Fruit fly (Drosophila melanogaster) whole organism, wandering third instar larva: ENCODE measurements around the gene Sema1a.

Experiments used
- Hnf4 ChIP-seq: fragments of 200-800 bp; sonication (Bioruptor generic); optimal IDR thresholded peaks from 2 replicates; lab custom pipeline; 2016; ENCODE audit warnings: missing biosample characterization, mild to moderate bottlenecking, missing genetic modification characterization
- Myc ChIP-seq: fragments of >200 bp; optimal IDR thresholded peaks from 2 replicates; lab custom pipeline; 2017
- OdsH ChIP-seq: fragments of 200-800 bp; sonication (Bioruptor generic); optimal IDR thresholded peaks from 2 replicates; lab custom pipeline; 2016; ENCODE audit warnings: missing biosample characterization, mild to moderate bottlenecking, missing genetic modification characterization
- Rel ChIP-seq, 2 experiments: fragments of 200-800 bp; sonication (Bioruptor generic) in 1 of 2; optimal IDR thresholded peaks; 2 replicates in 1 of 2; 3 replicates in 1 of 2; lab custom pipeline; 2016 to 2019; ENCODE audit warnings: mild to moderate bottlenecking in 2 of 2, missing biosample characterization in 2 of 2, missing genetic modification characterization in 2 of 2, moderate library complexity in 1 of 2
- Vsx2 ChIP-seq: fragments of 200-300, 225-300 bp; sonication (Bioruptor generic); optimal IDR thresholded peaks from 2 replicates; lab custom pipeline; 2018; ENCODE audit warnings: missing biosample characterization, missing genetic modification characterization; ENCODE audit not compliant: partially characterized antibody
- dl ChIP-seq, 2 experiments: fragments of 175-275, 200-275 bp in 1 of 2; fragments of 200-275 bp in 1 of 2; sonication (Bioruptor generic); optimal IDR thresholded peaks; lab custom pipeline; 2018; ENCODE audit warnings: mild to moderate bottlenecking in 2 of 2, missing biosample characterization in 2 of 2, missing genetic modification characterization in 2 of 2, moderate library complexity in 2 of 2; ENCODE audit not compliant: partially characterized antibody in 2 of 2, insufficient read depth in 1 of 2
- foxo ChIP-seq, 2 experiments: fragments of 200-800 bp; sonication (Bioruptor generic); optimal IDR thresholded peaks; 2 replicates in 1 of 2; 3 replicates in 1 of 2; lab custom pipeline; 2016 to 2017; ENCODE audit warnings: missing biosample characterization in 2 of 2, missing genetic modification characterization in 2 of 2
- lola ChIP-seq: fragments of >200 bp; optimal IDR thresholded peaks from 2 replicates; lab custom pipeline; 2017; ENCODE audit warnings: missing biosample characterization, missing genetic modification characterization
- psq ChIP-seq: fragments of 200-800 bp; sonication (Bioruptor generic); optimal IDR thresholded peaks from 3 replicates; lab custom pipeline; 2017; ENCODE audit warnings: missing biosample characterization, mild to moderate bottlenecking, missing genetic modification characterization, moderate library complexity

- TF ChIP-seq dl (GFP tag; optimal IDR thresholded peaks at IDR 0.05; lab: Kevin White, UChicago; ENCODE audit: insufficient read depth in 1 of 2, partially characterized antibody in 2 of 2) (no peak), Hnf4 (GFP tag; lab: Kevin White, UChicago) (no peak), psq (GFP tag; lab: Kevin White, UChicago) (no peak), lola (GFP tag; lab: Kevin White, UChicago) (no peak), foxo (GFP tag; optimal IDR thresholded peaks at IDR 0.05; lab: Kevin White, UChicago) (no peak), Vsx2 (GFP tag; lab: Kevin White, UChicago) (no peak), Myc (no peak), Rel (GFP tag; optimal IDR thresholded peaks at IDR 0.05; lab: Kevin White, UChicago) (no peak), Rel (tag; optimal IDR thresholded peaks at IDR 0.05; lab: Kevin White, UChicago) (no peak), OdsH (GFP tag; lab: Kevin White, UChicago) (no peak)
Observed at dm6 chr2L:8521724-8522309, 20.1 kb upstream of the Sema1a start, which contains the start of gene Acer.
